Worm (Caenorhabditis elegans) whole organism, L3 larva: ENCODE data around the gene F53B1.9.

Experiments used
- ZK546.5 ChIP-seq: sonication (generic microtip); optimal IDR thresholded peaks from 2 replicates; lab custom pipeline; 2017; ENCODE audit warnings: missing biosample characterization, missing genetic modification characterization
- aly-2 ChIP-seq: fragments of 150-350 bp; optimal IDR thresholded peaks from 2 replicates; lab custom pipeline; 2014; ENCODE audit warnings: missing biosample characterization, missing genetic modification characterization
- ama-1 ChIP-seq: fragments of 150-350 bp; optimal IDR thresholded peaks from 2 replicates; lab custom pipeline; 2018
- ceh-16 ChIP-seq: sonication (generic microtip); optimal IDR thresholded peaks from 2 replicates; lab custom pipeline; 2017; ENCODE audit warnings: missing biosample characterization, missing genetic modification characterization
- ceh-9 ChIP-seq: sonication (generic microtip); optimal IDR thresholded peaks from 2 replicates; lab custom pipeline; 2018; ENCODE audit warnings: missing biosample characterization, missing genetic modification characterization
- daf-12 ChIP-seq: fragments of 150-350 bp; optimal IDR thresholded peaks from 2 replicates; lab custom pipeline; 2014; ENCODE audit warnings: missing biosample characterization, missing genetic modification reagents, missing genetic modification characterization
- egl-27 ChIP-seq: sonication (generic microtip); optimal IDR thresholded peaks from 4 replicates; lab custom pipeline; 2017; ENCODE audit warnings: missing biosample characterization, missing genetic modification reagents, missing genetic modification characterization
- elt-1 ChIP-seq: fragments of 150-350 bp; optimal IDR thresholded peaks from 2 replicates; lab custom pipeline; 2014; ENCODE audit warnings: missing biosample characterization, missing genetic modification characterization
- elt-2 ChIP-seq: sonication (generic microtip); optimal IDR thresholded peaks from 2 replicates; lab custom pipeline; 2016; ENCODE audit warnings: missing genetic modification reagents, mild to moderate bottlenecking, missing genetic modification characterization, missing compliant biosample characterization
- elt-3 ChIP-seq, 3 experiments: fragments of 150-350 bp in 1 of 3; sonication (generic microtip) in 2 of 3; optimal IDR thresholded peaks; 2 replicates in 2 of 3; 4 replicates in 1 of 3; lab custom pipeline; 2014 to 2017; ENCODE audit warnings: missing biosample characterization in 3 of 3, missing genetic modification characterization in 3 of 3
- eor-1 ChIP-seq, 2 experiments: fragments of 150-350 bp; optimal IDR thresholded peaks; 2 replicates each; lab custom pipeline; 2014 to 2018; ENCODE audit warnings: missing biosample characterization in 2 of 2, missing genetic modification characterization in 2 of 2
- fos-1 ChIP-seq: fragments of 150-350 bp; optimal IDR thresholded peaks from 2 replicates; lab custom pipeline; 2014; ENCODE audit warnings: missing biosample characterization, missing genetic modification characterization
- hmg-11 ChIP-seq: sonication (generic microtip); optimal IDR thresholded peaks from 2 replicates; lab custom pipeline; 2016; ENCODE audit warnings: missing genetic modification characterization, missing compliant biosample characterization
- jun-1 ChIP-seq: fragments of 150-350 bp; optimal IDR thresholded peaks from 2 replicates; lab custom pipeline; 2014; ENCODE audit warnings: missing biosample characterization, missing genetic modification reagents, missing genetic modification characterization
- lin-15B ChIP-seq: fragments of 150-350 bp; optimal IDR thresholded peaks from 2 replicates; lab custom pipeline; 2014; ENCODE audit warnings: missing biosample characterization, missing genetic modification characterization
- lin-39 ChIP-seq: fragments of 150-350 bp; optimal IDR thresholded peaks from 2 replicates; lab custom pipeline; 2018; ENCODE audit warnings: missing biosample characterization, missing genetic modification reagents, missing genetic modification characterization
- mml-1 ChIP-seq: fragments of 150-350 bp; sonication (generic microtip); optimal IDR thresholded peaks from 3 replicates; lab custom pipeline; 2014; ENCODE audit warnings: missing biosample characterization, missing genetic modification characterization
- nfya-1 ChIP-seq: sonication (generic microtip); optimal IDR thresholded peaks from 2 replicates; lab custom pipeline; 2017; ENCODE audit warnings: missing genetic modification characterization, mild to moderate bottlenecking, missing compliant biosample characterization, antibody characterized with exemption, moderate library complexity; ENCODE audit not compliant: insufficient read depth
- nhr-12 ChIP-seq: fragments of 150-350 bp; optimal IDR thresholded peaks from 2 replicates; lab custom pipeline; 2014; ENCODE audit warnings: missing biosample characterization, missing genetic modification characterization
- nhr-23 ChIP-seq: fragments of 150-350 bp; optimal IDR thresholded peaks from 2 replicates; lab custom pipeline; 2014; ENCODE audit warnings: missing biosample characterization, missing genetic modification reagents, missing genetic modification characterization
- nhr-28 ChIP-seq: fragments of 150-350 bp; optimal IDR thresholded peaks from 2 replicates; lab custom pipeline; 2014; ENCODE audit warnings: missing biosample characterization, missing genetic modification characterization
- nhr-76 ChIP-seq: fragments of 150-350 bp; sonication (generic microtip); optimal IDR thresholded peaks from 5 replicates; lab custom pipeline; 2014; ENCODE audit warnings: missing biosample characterization, missing genetic modification characterization
- pha-4 ChIP-seq: fragments of 150-350 bp; optimal IDR thresholded peaks from 2 replicates; lab custom pipeline; 2014; ENCODE audit warnings: missing biosample characterization, missing genetic modification reagents, missing genetic modification characterization
- pqm-1 ChIP-seq: fragments of 150-350 bp; optimal IDR thresholded peaks from 2 replicates; lab custom pipeline; 2017; ENCODE audit warnings: missing biosample characterization, missing genetic modification characterization, inconsistent platforms
- sea-2 ChIP-seq: fragments of 150-350 bp; sonication (generic microtip); optimal IDR thresholded peaks from 4 replicates; lab custom pipeline; 2014; ENCODE audit warnings: missing biosample characterization, missing genetic modification reagents, missing genetic modification characterization
- skn-1 ChIP-seq: fragments of 150-350 bp; optimal IDR thresholded peaks from 2 replicates; lab custom pipeline; 2014; ENCODE audit warnings: missing biosample characterization, missing genetic modification characterization
- zag-1 ChIP-seq: fragments of 150-350 bp; optimal IDR thresholded peaks from 2 replicates; lab custom pipeline; 2014; ENCODE audit warnings: missing biosample characterization, missing genetic modification characterization
- ztf-11 ChIP-seq: fragments of 150-350 bp; optimal IDR thresholded peaks from 2 replicates; lab custom pipeline; 2014; ENCODE audit warnings: missing biosample characterization, missing genetic modification characterization

The F53B1.9 gene

DNA sequence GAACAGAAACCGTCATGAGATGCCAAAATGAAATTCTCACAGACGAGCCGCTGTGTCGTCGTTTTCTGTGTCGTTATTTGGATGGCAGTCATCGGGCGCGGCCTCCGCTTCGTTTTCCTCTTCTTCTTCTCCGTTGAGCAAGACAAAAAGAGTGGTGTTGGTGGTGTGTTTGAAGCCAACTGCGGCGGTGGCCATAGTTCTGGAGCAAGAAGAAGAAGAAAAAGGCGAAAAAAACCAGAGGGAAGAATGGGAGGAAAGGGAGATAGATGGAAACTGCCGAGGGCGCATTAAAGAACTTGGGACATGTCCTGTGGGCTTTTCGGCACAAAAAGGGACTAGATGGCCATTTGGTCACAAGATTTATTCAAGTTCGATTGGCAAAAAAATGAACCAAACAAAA lies at the start of gene F53B1.9:
Gene F53B1.9, minus strand, starts transcription at position 195 of the 400 bp plus-strand sequence.
- TF ChIP-seq sea-2 (GFP tag; lab: Kevin White, UChicago) = no peak
- TF ChIP-seq lin-15B (tag; lab: Kevin White, UChicago) = no peak
- TF ChIP-seq fos-1 = no peak
- no peak for TF ChIP-seq pha-4
- TF ChIP-seq mml-1 (tag; lab: Kevin White, UChicago) = no peak
- no peak for TF ChIP-seq daf-12 (tag; lab: Kevin White, UChicago)
- TF ChIP-seq ztf-11 (tag; lab: Kevin White, UChicago) = no peak
- peak; percentile 50 for TF ChIP-seq lin-39 (tag; lab: Kevin White, UChicago)
- TF ChIP-seq ceh-9 (tag; lab: Kevin White, UChicago) = no peak
- TF ChIP-seq egl-27 (tag; lab: Kevin White, UChicago) = no peak
- no peak for TF ChIP-seq ama-1 (lab: Kevin White, UChicago)
- TF ChIP-seq zag-1 = no peak
- TF ChIP-seq nhr-76 = no peak
- TF ChIP-seq elt-1 (tag; lab: Kevin White, UChicago) = no peak
- no peak for TF ChIP-seq jun-1 (tag; lab: Kevin White, UChicago)
- TF ChIP-seq hmg-11 (tag; lab: Kevin White, UChicago) = peak; percentile 44
- TF ChIP-seq nfya-1 (tag; lab: Kevin White, UChicago) = peak; percentile 15

DNA sequence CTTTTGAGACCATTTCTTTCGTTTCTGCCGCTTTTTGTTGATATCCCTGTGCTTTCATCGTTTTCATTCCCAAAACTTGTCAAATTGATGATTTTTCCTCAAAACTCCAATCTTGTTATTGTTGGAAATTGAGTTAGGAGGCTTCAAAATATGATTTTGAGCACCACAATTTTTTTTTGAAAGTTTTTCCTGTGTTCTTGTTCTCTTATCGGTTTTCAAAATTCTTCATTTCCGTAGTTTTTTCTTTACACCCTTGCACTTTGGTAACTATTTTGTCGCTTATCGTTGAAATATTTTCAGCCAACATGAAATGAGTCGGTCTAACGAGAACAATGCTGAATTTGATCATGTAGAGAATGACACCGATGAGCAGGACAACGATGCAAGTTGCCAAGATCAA lies 48.9 kb upstream of the F53B1.9 start, which contains the start of gene F48B9.1:
Gene F48B9.1, plus strand, starts transcription at position 301 of the 400 bp plus-strand sequence.
- TF ChIP-seq ZK546.5 (tag; lab: Kevin White, UChicago) = no peak
- TF ChIP-seq jun-1 (tag; lab: Kevin White, UChicago) = no peak
- TF ChIP-seq hmg-11 (tag; lab: Kevin White, UChicago) = no peak
- TF ChIP-seq sea-2 (GFP tag; lab: Kevin White, UChicago) = no peak
- TF ChIP-seq mml-1 (tag; lab: Kevin White, UChicago) = no peak
- TF ChIP-seq ceh-16 (tag; lab: Kevin White, UChicago) = no peak
- no peak for TF ChIP-seq aly-2 (tag; lab: Kevin White, UChicago)

DNA sequence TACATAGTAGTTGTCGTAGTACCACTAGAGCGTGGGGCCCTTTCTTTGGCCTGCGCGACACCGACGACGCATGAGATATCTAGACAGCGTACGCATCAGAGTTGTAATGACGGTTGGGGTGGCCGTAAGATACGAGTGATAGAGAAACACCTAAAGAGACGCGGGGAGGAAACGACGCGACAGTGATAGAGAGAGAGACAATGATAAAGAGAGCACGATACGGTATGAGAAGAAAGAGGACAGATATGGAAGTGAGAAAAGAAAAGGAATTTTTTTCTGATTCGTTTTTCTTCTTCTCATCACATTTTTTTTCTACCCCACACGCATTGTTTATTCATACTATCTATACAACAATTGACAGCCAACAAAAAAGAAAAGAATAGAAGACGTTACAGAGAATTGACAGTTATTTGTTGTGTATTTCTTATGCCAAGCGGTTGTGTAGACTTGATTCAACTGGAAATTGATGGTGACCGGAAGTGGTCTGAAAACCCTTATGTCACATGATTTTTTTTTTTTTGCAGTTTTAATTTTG lies 46.8 kb upstream of the F53B1.9 start:
- TF ChIP-seq nhr-23 (peak; percentile 26), elt-2 (peak; percentile 63), nhr-28 (tag; lab: Kevin White, UChicago) (no peak), eor-1 (tag; optimal IDR thresholded peaks at IDR 0.05; lab: Kevin White, UChicago) (no peak), pqm-1 (tag; lab: Kevin White, UChicago) (peak; percentile 14), daf-12 (tag; lab: Kevin White, UChicago) (no peak), skn-1 (tag; lab: Kevin White, UChicago) (no peak), nhr-12 (tag; lab: Kevin White, UChicago) (no peak), elt-3 (tag; optimal IDR thresholded peaks at IDR 0.05; lab: Kevin White, UChicago) (peak in 1 of 3 experiments; percentile 57)

DNA sequence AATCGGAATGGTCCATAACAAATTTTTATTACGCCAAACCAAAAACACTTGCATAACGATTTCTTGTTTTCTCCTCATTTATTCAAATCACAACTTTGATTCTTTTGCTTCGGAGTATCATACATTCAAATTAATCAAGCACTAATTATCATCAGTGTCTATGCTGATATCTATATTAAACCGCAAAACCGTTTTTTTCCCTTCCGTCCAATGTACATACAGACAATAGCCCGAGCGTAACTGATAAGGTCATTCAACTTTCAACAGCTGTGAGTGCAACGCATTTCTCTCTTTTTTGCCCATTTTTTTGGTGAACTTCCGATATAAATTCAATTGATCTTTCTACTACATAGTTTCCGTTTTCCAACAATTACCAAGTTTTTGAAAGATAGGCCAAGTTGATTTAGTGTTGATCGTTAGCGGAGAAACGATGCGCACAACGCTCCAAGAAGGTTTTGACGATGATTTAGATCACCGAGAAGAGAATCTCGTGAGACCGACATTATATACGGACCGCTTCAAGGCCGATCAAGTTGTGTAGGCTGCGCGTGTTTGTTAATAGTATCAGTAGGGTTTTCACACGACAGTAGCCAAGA lies 46.2 kb upstream of the F53B1.9 start:
- TF ChIP-seq elt-2 (peak; percentile 67), egl-27 (tag; lab: Kevin White, UChicago) (no peak)

DNA sequence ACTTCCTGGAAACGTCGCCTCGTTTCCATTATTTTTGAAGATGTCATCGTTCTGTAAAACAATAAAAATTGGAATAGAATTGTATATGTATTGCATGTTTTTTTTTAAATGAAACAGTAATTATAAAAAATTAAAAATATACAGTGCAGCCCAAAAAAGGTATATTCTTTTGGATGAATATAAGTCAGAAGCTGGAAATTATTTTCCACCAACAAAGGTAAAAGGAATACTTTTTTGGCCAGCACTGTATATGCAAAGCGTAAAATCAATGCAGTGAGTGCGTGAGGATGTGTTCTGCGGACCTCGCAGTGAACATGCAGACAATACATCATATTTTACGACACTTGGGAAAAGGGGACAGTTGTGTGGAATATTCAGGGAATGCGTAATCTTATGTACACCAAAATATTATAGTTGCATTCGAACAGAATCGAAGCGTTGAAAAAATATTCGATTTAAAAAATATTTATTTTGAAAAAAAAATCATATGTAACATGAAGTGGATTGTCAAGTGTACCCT lies 44.8 kb upstream of the F53B1.9 start, which contains the start of gene F48B9.8:
Gene F48B9.8, minus strand, starts transcription at position 51 of the 520 bp plus-strand sequence.
- TF ChIP-seq mml-1 (tag; lab: Kevin White, UChicago) = no peak
- TF ChIP-seq pha-4 = peak; percentile 56
- no peak for TF ChIP-seq zag-1
- peak; percentile 16 for TF ChIP-seq hmg-11 (tag; lab: Kevin White, UChicago)
- TF ChIP-seq elt-2 = peak; percentile 4

DNA sequence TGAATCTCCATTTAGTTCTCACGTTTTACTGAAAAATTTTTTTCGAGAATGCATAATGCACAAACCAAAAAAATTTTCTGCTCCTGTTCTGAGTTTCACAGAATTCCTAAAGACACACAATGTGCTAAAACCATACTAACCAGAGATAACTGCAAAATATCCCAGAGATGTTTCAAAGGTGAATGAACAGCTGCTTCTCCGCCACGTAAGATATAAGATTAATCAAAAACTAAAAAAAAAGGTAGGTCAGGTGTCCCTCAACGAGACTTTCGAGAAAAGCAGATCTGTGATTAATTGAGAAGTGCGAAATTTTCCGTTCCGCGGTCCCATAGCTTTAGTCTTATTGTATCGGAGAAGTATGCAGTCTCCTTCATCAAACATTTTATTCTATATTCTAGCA lies 33.1 kb upstream of the F53B1.9 start, which contains the start of gene F48B9.3:
Gene F48B9.3, plus strand, starts transcription at position 301 of the 400 bp plus-strand sequence.
- no peak for TF ChIP-seq nhr-76
